Worm (Caenorhabditis elegans) whole organism, early embryonic: ENCODE results near the gene mrps-31.

Experiments
- B0310.2 ChIP-seq: sonication (generic microtip); optimal IDR thresholded peaks from 2 replicates; lab custom pipeline; 2016; ENCODE audit warnings: mild to moderate bottlenecking, missing genetic modification characterization, missing compliant biosample characterization
- F13C5.2 ChIP-seq: sonication (generic microtip); optimal IDR thresholded peaks from 2 replicates; lab custom pipeline; 2017; ENCODE audit warnings: mild to moderate bottlenecking, missing genetic modification characterization, inconsistent platforms, missing compliant biosample characterization
- aly-1 ChIP-seq: sonication (generic microtip); optimal IDR thresholded peaks from 2 replicates; lab custom pipeline; 2016; ENCODE audit warnings: missing genetic modification characterization, missing compliant biosample characterization
- ama-1 ChIP-seq: fragments of 150-350 bp; optimal IDR thresholded peaks from 2 replicates; lab custom pipeline; 2014
- ceh-13 ChIP-seq: fragments of 200-800 bp; sonication (Bioruptor generic); optimal IDR thresholded peaks from 2 replicates; lab custom pipeline; 2018; ENCODE audit warnings: mild to moderate bottlenecking, missing genetic modification characterization, missing compliant biosample characterization
- ceh-36 ChIP-seq: sonication (generic microtip); optimal IDR thresholded peaks from 2 replicates; lab custom pipeline; 2016; ENCODE audit warnings: missing genetic modification characterization, inconsistent platforms, missing compliant biosample characterization
- ets-7 ChIP-seq: sonication (generic microtip); optimal IDR thresholded peaks from 2 replicates; lab custom pipeline; 2016; ENCODE audit warnings: missing genotype, missing genetic modification characterization, missing compliant biosample characterization
- flt-1 ChIP-seq: fragments of 200-800 bp; sonication (Bioruptor generic); IDR thresholded peaks from 2 replicates; pipeline ENCODE4 v1.3.6; 2022; ENCODE audit warnings: missing genetic modification characterization, missing compliant biosample characterization
- hmbx-1 ChIP-seq: sonication (generic microtip); optimal IDR thresholded peaks from 2 replicates; lab custom pipeline; 2016; ENCODE audit warnings: mild to moderate bottlenecking, missing genetic modification characterization, missing compliant biosample characterization
- hmg-4 ChIP-seq: fragments of 200-800 bp; sonication (Bioruptor generic); optimal IDR thresholded peaks from 2 replicates; lab custom pipeline; 2018; ENCODE audit warnings: mild to moderate bottlenecking, missing genetic modification characterization, missing compliant biosample characterization
- hnd-1 ChIP-seq: sonication (generic microtip); optimal IDR thresholded peaks from 2 replicates; lab custom pipeline; 2016; ENCODE audit warnings: missing genetic modification characterization, missing compliant biosample characterization
- pes-1 ChIP-seq: fragments of 200-800 bp; sonication (Bioruptor generic); IDR thresholded peaks from 2 replicates; pipeline ENCODE4 v1.3.6; 2022; ENCODE audit warnings: missing genetic modification reagents, missing genetic modification characterization, missing compliant biosample characterization
- scrt-1 ChIP-seq: fragments of 200-800 bp; sonication (Bioruptor generic); IDR thresholded peaks from 2 replicates; pipeline ENCODE4 v1.3.6; 2022; ENCODE audit warnings: missing genetic modification characterization, missing compliant biosample characterization
- sea-1 ChIP-seq: fragments of 200-800 bp; sonication (Bioruptor generic); conservative IDR thresholded peaks from 2 replicates; pipeline ENCODE4 v1.3.6; 2022; ENCODE audit warnings: missing genetic modification characterization, missing compliant biosample characterization
- tbx-11 ChIP-seq: fragments of 200-800 bp; sonication (Bioruptor generic); IDR thresholded peaks from 2 replicates; pipeline ENCODE4 v1.3.6; 2022; ENCODE audit warnings: missing genetic modification characterization, missing compliant biosample characterization
- tbx-37 ChIP-seq: fragments of 200-800 bp; sonication (Bioruptor generic); conservative IDR thresholded peaks from 2 replicates; pipeline ENCODE4 v1.3.6; 2022; ENCODE audit warnings: missing genetic modification reagents, missing genetic modification characterization, missing compliant biosample characterization
- tra-4 ChIP-seq: sonication (generic microtip); optimal IDR thresholded peaks from 2 replicates; lab custom pipeline; 2017; ENCODE audit warnings: missing genetic modification characterization, missing compliant biosample characterization

The mrps-31 gene

ce11 chrIII:3644075-3644474 lies 13.9 kb upstream of the mrps-31 start, which contains the start of gene unc-93:
Gene unc-93, plus strand, starts transcription at chrIII:3644375.
- TF ChIP-seq F13C5.2 = no peak
- no peak for TF ChIP-seq tbx-37 (GFP tag; lab: Robert Waterston, UW)

DNA sequence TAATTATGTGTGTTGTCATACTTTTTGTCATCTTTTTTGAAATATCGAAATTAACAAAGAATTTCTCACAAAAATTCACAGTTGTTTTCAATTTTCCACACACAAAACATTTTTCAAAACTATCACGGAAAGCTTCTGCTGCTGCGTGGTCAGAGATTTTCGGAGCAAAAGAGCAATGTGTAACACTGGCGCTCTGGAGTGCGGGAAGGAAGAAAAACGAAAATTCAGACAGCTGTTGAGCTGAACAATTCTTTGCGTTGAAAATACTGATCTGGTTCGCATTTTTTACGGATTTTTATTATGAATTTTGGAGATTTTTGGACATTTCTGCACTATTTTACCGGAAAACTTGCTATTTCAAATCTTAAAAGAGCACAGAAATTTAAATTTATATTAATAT lies 13.4 kb upstream of the mrps-31 start:
- TF ChIP-seq tbx-37 (GFP tag; lab: Robert Waterston, UW) (no peak), scrt-1 (GFP tag; lab: Robert Waterston, UW) (no peak), ama-1 (lab: Kevin White, UChicago) (no peak), pes-1 (no peak), ceh-36 (tag; lab: Kevin White, UChicago) (no peak), flt-1 (GFP tag; lab: Robert Waterston, UW) (no peak), hmg-4 (GFP tag; lab: Kevin White, UChicago) (no peak), hnd-1 (tag; lab: Kevin White, UChicago) (no peak)

- TF ChIP-seq tbx-37 (GFP tag; lab: Robert Waterston, UW) = no peak
- no peak for TF ChIP-seq B0310.2 (tag; lab: Kevin White, UChicago)
- no peak for TF ChIP-seq sea-1 (GFP tag; lab: Robert Waterston, UW)
- no peak for TF ChIP-seq tbx-11 (GFP tag; lab: Robert Waterston, UW)
- no peak for TF ChIP-seq ceh-13 (GFP tag; lab: Kevin White, UChicago)
- TF ChIP-seq ama-1 (lab: Kevin White, UChicago) = no peak
- no peak for TF ChIP-seq scrt-1 (GFP tag; lab: Robert Waterston, UW)
- no peak for TF ChIP-seq F13C5.2
- TF ChIP-seq hmg-4 (GFP tag; lab: Kevin White, UChicago) = no peak
- TF ChIP-seq aly-1 (tag; lab: Kevin White, UChicago) = no peak
- TF ChIP-seq flt-1 (GFP tag; lab: Robert Waterston, UW) = no peak
- no peak for TF ChIP-seq tra-4 (tag; lab: Kevin White, UChicago)
- no peak for TF ChIP-seq hnd-1 (tag; lab: Kevin White, UChicago)
- TF ChIP-seq pes-1 = no peak
- no peak for TF ChIP-seq ets-7 (tag; lab: Kevin White, UChicago)
- no peak for TF ChIP-seq ceh-36 (tag; lab: Kevin White, UChicago)
- TF ChIP-seq hmbx-1 = no peak
These were observed 7.2 kb upstream of the mrps-31 start for ce11 chrIII:3637251-3637989.

- TF ChIP-seq sea-1 (GFP tag; lab: Robert Waterston, UW) = no peak
These were observed 5.7 kb upstream of the mrps-31 start, which contains the start of gene rilp-1 for ce11 chrIII:3635844-3636243. Gene rilp-1, plus strand, starts transcription at chrIII:3636144.

ce11 chrIII:3634873-3635272 lies 4.7 kb upstream of the mrps-31 start:
- TF ChIP-seq B0310.2 (tag; lab: Kevin White, UChicago) (no peak), ceh-36 (tag; lab: Kevin White, UChicago) (no peak), hmbx-1 (no peak), hnd-1 (tag; lab: Kevin White, UChicago) (no peak), pes-1 (no peak), tra-4 (tag; lab: Kevin White, UChicago) (no peak), aly-1 (tag; lab: Kevin White, UChicago) (no peak), tbx-37 (GFP tag; lab: Robert Waterston, UW) (no peak), hmg-4 (GFP tag; lab: Kevin White, UChicago) (no peak), ceh-13 (GFP tag; lab: Kevin White, UChicago) (no peak)

- TF ChIP-seq ceh-36 (tag; lab: Kevin White, UChicago) (no peak), B0310.2 (tag; lab: Kevin White, UChicago) (no peak), ama-1 (lab: Kevin White, UChicago) (no peak), hnd-1 (tag; lab: Kevin White, UChicago) (no peak), sea-1 (GFP tag; lab: Robert Waterston, UW) (no peak), scrt-1 (GFP tag; lab: Robert Waterston, UW) (no peak), tra-4 (tag; lab: Kevin White, UChicago) (no peak), pes-1 (no peak), F13C5.2 (no peak), hmg-4 (GFP tag; lab: Kevin White, UChicago) (no peak), tbx-37 (GFP tag; lab: Robert Waterston, UW) (no peak), tbx-11 (GFP tag; lab: Robert Waterston, UW) (no peak), ets-7 (tag; lab: Kevin White, UChicago) (no peak), flt-1 (GFP tag; lab: Robert Waterston, UW) (no peak), aly-1 (tag; lab: Kevin White, UChicago) (no peak), hmbx-1 (no peak), ceh-13 (GFP tag; lab: Kevin White, UChicago) (no peak)
These were observed 4.0 kb upstream of the mrps-31 start for ce11 chrIII:3634158-3634557.

ce11 chrIII:3632379-3632778 lies 2.2 kb upstream of the mrps-31 start:
- TF ChIP-seq aly-1 (tag; lab: Kevin White, UChicago) (no peak), ceh-36 (tag; lab: Kevin White, UChicago) (no peak), tbx-11 (GFP tag; lab: Robert Waterston, UW) (no peak), ets-7 (tag; lab: Kevin White, UChicago) (no peak), hmg-4 (GFP tag; lab: Kevin White, UChicago) (no peak), F13C5.2 (no peak), hmbx-1 (no peak), tra-4 (tag; lab: Kevin White, UChicago) (no peak), pes-1 (no peak), scrt-1 (GFP tag; lab: Robert Waterston, UW) (no peak), tbx-37 (GFP tag; lab: Robert Waterston, UW) (no peak), B0310.2 (tag; lab: Kevin White, UChicago) (no peak), sea-1 (GFP tag; lab: Robert Waterston, UW) (no peak), ama-1 (lab: Kevin White, UChicago) (no peak), ceh-13 (GFP tag; lab: Kevin White, UChicago) (no peak), flt-1 (GFP tag; lab: Robert Waterston, UW) (no peak), hnd-1 (tag; lab: Kevin White, UChicago) (no peak)
